Worm (Caenorhabditis elegans): Measurements from ENCODE around the gene metl-6.

DNA sequence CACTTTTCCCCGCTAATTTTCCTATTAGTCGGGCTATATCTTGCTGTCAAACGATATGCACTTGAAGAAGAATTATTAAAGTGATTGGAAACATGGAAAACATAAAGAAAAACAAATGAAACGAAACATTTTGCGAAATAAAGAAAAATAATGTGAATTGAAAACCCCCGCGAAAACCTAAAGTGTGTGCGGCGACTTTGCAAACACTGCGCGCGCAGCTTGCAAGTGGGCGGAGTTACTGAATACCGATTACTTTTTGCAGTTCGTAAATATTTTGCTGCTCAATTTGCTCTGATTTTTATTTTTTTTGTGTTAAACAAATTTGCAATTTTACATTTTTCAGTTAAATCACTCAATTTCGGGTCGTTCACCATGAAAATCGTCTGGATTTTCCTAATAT is 4.9 kb downstream of the metl-6 start, which contains the start of gene ccdc-47:
- TF ChIP-seq dao-5 (tag; optimal IDR thresholded peaks at IDR 0.05) (no peak), W03F9.2 (tag; optimal IDR thresholded peaks at IDR 0.05) (peak; percentile 85), him-1 (tag; optimal IDR thresholded peaks at IDR 0.05) (no peak)

Measured in whole organism, L4/young adult.